Fruit fly (Drosophila melanogaster) whole organism, adult: ENCODE measurements around the gene Nlg4.

Source experiments
- CG11617 ChIP-seq: fragments of 200-800 bp; sonication (Bioruptor generic); optimal IDR thresholded peaks from 2 replicates; lab custom pipeline; 2017; ENCODE audit warnings: mild to moderate bottlenecking, missing biosample characterization, missing genetic modification reagents, missing genetic modification characterization
- CG14711 ChIP-seq: fragments of 200-800 bp; sonication (Bioruptor generic); optimal IDR thresholded peaks from 2 replicates; lab custom pipeline; 2018; ENCODE audit warnings: missing biosample characterization, mild to moderate bottlenecking, missing genetic modification characterization, moderate library complexity
- CG1620 ChIP-seq: fragments of 200-800 bp; sonication (Bioruptor generic); optimal IDR thresholded peaks from 2 replicates; lab custom pipeline; 2016; ENCODE audit warnings: missing biosample characterization, missing genetic modification characterization
- CG7045 ChIP-seq: fragments of 200-800 bp; sonication (Bioruptor generic); optimal IDR thresholded peaks from 2 replicates; lab custom pipeline; 2017; ENCODE audit warnings: missing biosample characterization, mild to moderate bottlenecking, missing genetic modification characterization
- Clk ChIP-seq: fragments of 200-800 bp; sonication (Bioruptor generic); optimal IDR thresholded peaks from 2 replicates; lab custom pipeline; 2017; ENCODE audit warnings: missing biosample characterization, missing genetic modification characterization
- bab1 ChIP-seq: fragments of 200-800 bp; sonication (Bioruptor generic); optimal IDR thresholded peaks from 3 replicates; lab custom pipeline; 2019; ENCODE audit warnings: missing biosample characterization, mild to moderate bottlenecking, missing genetic modification characterization, moderate library complexity
- cnc ChIP-seq, 2 experiments: fragments of >200 bp; optimal IDR thresholded peaks; 2 replicates each; lab custom pipeline; 2017
- kay ChIP-seq: fragments of 200-800 bp; sonication (Bioruptor generic); peaks from one replicate; lab custom pipeline; 2016; ENCODE audit warnings: missing biosample characterization, missing genetic modification characterization, borderline replicate concordance
- ovo ChIP-seq: fragments of 200-800 bp; sonication (Bioruptor generic); optimal IDR thresholded peaks from 2 replicates; lab custom pipeline; 2016; ENCODE audit warnings: missing biosample characterization, missing genetic modification characterization
- pad ChIP-seq: fragments of 200-800 bp; sonication (Bioruptor generic); optimal IDR thresholded peaks from 3 replicates; lab custom pipeline; 2017; ENCODE audit warnings: missing biosample characterization, missing genetic modification characterization, mild to moderate bottlenecking, moderate library complexity, missing genetic modification reagents

- TF ChIP-seq CG11617 (GFP tag; lab: Kevin White, UChicago), result peak; percentile 51
- TF ChIP-seq CG1620 (GFP tag; lab: Kevin White, UChicago), result peak; percentile 44
- peak; percentile 92 for TF ChIP-seq CG14711 (tag; lab: Kevin White, UChicago)
- TF ChIP-seq CG7045 (GFP tag; lab: Kevin White, UChicago), result peak; percentile 68
- TF ChIP-seq pad (GFP tag; lab: Kevin White, UChicago), result peak; percentile 26
- peak; percentile 72 for TF ChIP-seq Clk (GFP tag; lab: Kevin White, UChicago)
- no peak for TF ChIP-seq kay
- no peak for TF ChIP-seq cnc (optimal IDR thresholded peaks at IDR 0.05; lab: Kevin White, UChicago)
- no peak for TF ChIP-seq ovo (GFP tag; lab: Kevin White, UChicago)
- TF ChIP-seq bab1, result peak; percentile 60
Observed at dm6 chr3R:20253002-20253584, 48.5 kb downstream of the Nlg4 start.
